Fruit fly (Drosophila melanogaster) whole organism, embryonic: ENCODE measurements around the gene Lim3.

Experiments used
- Abd-B ChIP-seq: fragments of 200-800 bp; sonication (Bioruptor generic); optimal IDR thresholded peaks from 2 replicates; lab custom pipeline; 2018; ENCODE audit warnings: missing biosample characterization, mild to moderate bottlenecking, missing genetic modification characterization, moderate library complexity
- Ada2b ChIP-seq: fragments of 200-800 bp; sonication (Bioruptor generic); IDR thresholded peaks from 2 replicates; pipeline ENCODE4 v1.3.6; 2022; ENCODE audit warnings: missing biosample characterization, missing genetic modification characterization
- Adf1 ChIP-seq: fragments of 200-800 bp; sonication (Bioruptor generic); IDR thresholded peaks from 2 replicates; pipeline ENCODE4 v1.3.6; 2022; ENCODE audit warnings: missing biosample characterization, missing genetic modification characterization
- CG10321 ChIP-seq: fragments of 200-800 bp; sonication (Bioruptor generic); IDR thresholded peaks from 2 replicates; pipeline ENCODE4 v1.3.6; 2022; ENCODE audit warnings: missing biosample characterization, missing genetic modification characterization
- CG10565 ChIP-seq: fragments of 200-800 bp; sonication (Bioruptor generic); optimal IDR thresholded peaks from 3 replicates; lab custom pipeline; 2016; ENCODE audit warnings: missing biosample characterization, mild to moderate bottlenecking, missing genetic modification characterization
- CG10959 ChIP-seq: fragments of 200-800 bp; sonication (Bioruptor generic); IDR thresholded peaks from 2 replicates; pipeline ENCODE4 v1.3.6; 2022; ENCODE audit warnings: missing biosample characterization, missing genetic modification characterization
- CG14441 ChIP-seq: fragments of 200-800 bp; sonication (Bioruptor generic); IDR thresholded peaks from 2 replicates; pipeline ENCODE4 v1.3.6; 2022; ENCODE audit warnings: missing biosample characterization, missing genetic modification characterization
- CG15601 ChIP-seq: fragments of 200-800 bp; sonication (Bioruptor generic); optimal IDR thresholded peaks from 3 replicates; lab custom pipeline; 2019; ENCODE audit warnings: missing biosample characterization, mild to moderate bottlenecking, missing genetic modification characterization, moderate library complexity
- CG18619 ChIP-seq: fragments of 200-800 bp; sonication (Bioruptor generic); optimal IDR thresholded peaks from 3 replicates; lab custom pipeline; 2017; ENCODE audit warnings: missing biosample characterization, mild to moderate bottlenecking, missing genetic modification characterization
- CG3281 ChIP-seq: fragments of 200-800 bp; sonication (Bioruptor generic); optimal IDR thresholded peaks from 3 replicates; lab custom pipeline; 2017; ENCODE audit warnings: missing biosample characterization, mild to moderate bottlenecking, missing genetic modification characterization
- CG34224 ChIP-seq: fragments of 200-800 bp; sonication (Bioruptor generic); IDR thresholded peaks from 3 replicates; pipeline ENCODE4 v1.3.6; 2022; ENCODE audit warnings: missing biosample characterization, missing genetic modification characterization; ENCODE audit not compliant: partially characterized antibody
- CG4404 ChIP-seq: fragments of 200-800 bp; sonication (Bioruptor generic); IDR thresholded peaks from 2 replicates; pipeline ENCODE4 v1.3.6; 2022; ENCODE audit warnings: missing biosample characterization, missing genetic modification characterization
- CG6272 ChIP-seq: fragments of 200-800 bp; sonication (Bioruptor generic); IDR thresholded peaks from 2 replicates; pipeline ENCODE4 v1.3.6; 2022; ENCODE audit warnings: missing biosample characterization, missing genetic modification characterization
- CG7786 ChIP-seq: fragments of 200-800 bp; sonication (Bioruptor generic); optimal IDR thresholded peaks from 2 replicates; lab custom pipeline; 2016; ENCODE audit warnings: missing biosample characterization, missing genetic modification characterization
- CG9817 ChIP-seq: fragments of 200-800 bp; sonication (Bioruptor generic); optimal IDR thresholded peaks from 2 replicates; lab custom pipeline; 2018; ENCODE audit warnings: missing biosample characterization, mild to moderate bottlenecking, missing genetic modification characterization, moderate library complexity
- CG9932 ChIP-seq: fragments of 200-800 bp; sonication (Bioruptor generic); IDR thresholded peaks from 2 replicates; pipeline ENCODE4 v1.3.6; 2022; ENCODE audit warnings: missing biosample characterization, missing genetic modification characterization
- D19B ChIP-seq: fragments of 200-800 bp; sonication (Bioruptor generic); optimal IDR thresholded peaks from 2 replicates; lab custom pipeline; 2017; ENCODE audit warnings: missing biosample characterization, mild to moderate bottlenecking, missing genetic modification characterization
- E2f2 ChIP-seq: fragments of 200-800 bp; sonication (Bioruptor generic); IDR thresholded peaks from 2 replicates; pipeline ENCODE4 v1.3.6; 2022; ENCODE audit warnings: missing biosample characterization, missing genetic modification characterization
- Elba2 ChIP-seq: fragments of 200-800 bp; sonication (Bioruptor generic); optimal IDR thresholded peaks from 3 replicates; lab custom pipeline; 2016; ENCODE audit warnings: missing biosample characterization, missing genetic modification characterization
- Ets65A ChIP-seq: fragments of 200-800 bp; sonication (Bioruptor generic); peaks from one replicate; lab custom pipeline; 2016; ENCODE audit warnings: missing biosample characterization, missing genetic modification characterization
- Ets97D ChIP-seq: fragments of 200-800 bp; sonication (Bioruptor generic); optimal IDR thresholded peaks from 3 replicates; lab custom pipeline; 2016; ENCODE audit warnings: missing biosample characterization, missing genetic modification characterization
- HHEX ChIP-seq: fragments of 200-800 bp; sonication (Bioruptor generic); optimal IDR thresholded peaks from 3 replicates; lab custom pipeline; 2017; ENCODE audit warnings: missing biosample characterization, mild to moderate bottlenecking, missing genetic modification characterization, missing genetic modification reagents
- Hmr ChIP-seq: fragments of 200-800 bp; sonication (Bioruptor generic); optimal IDR thresholded peaks from 3 replicates; lab custom pipeline; 2017; ENCODE audit warnings: mild to moderate bottlenecking, missing biosample characterization, missing genetic modification reagents, missing genetic modification characterization
- Mrtf ChIP-seq: fragments of 200-800 bp; sonication (Bioruptor generic); IDR thresholded peaks from 3 replicates; pipeline ENCODE4 v1.3.6; 2022; ENCODE audit warnings: missing biosample characterization, missing genetic modification characterization
- NC2β ChIP-seq: fragments of 200-800 bp; sonication (Bioruptor generic); optimal IDR thresholded peaks from 2 replicates; lab custom pipeline; 2016; ENCODE audit warnings: missing biosample characterization, missing genetic modification characterization
- Nf-YC ChIP-seq: fragments of 200-800 bp; optimal IDR thresholded peaks from 3 replicates; lab custom pipeline; 2019; ENCODE audit warnings: missing biosample characterization, mild to moderate bottlenecking, missing genetic modification characterization, moderate library complexity
- abd-A ChIP-seq: fragments of 200-800 bp; sonication (Bioruptor generic); optimal IDR thresholded peaks from 3 replicates; lab custom pipeline; 2019; ENCODE audit warnings: missing biosample characterization, mild to moderate bottlenecking, missing genetic modification characterization, moderate library complexity
- caup ChIP-seq: fragments of 200-800 bp; sonication (Bioruptor generic); optimal IDR thresholded peaks from 3 replicates; lab custom pipeline; 2017; ENCODE audit warnings: missing biosample characterization, mild to moderate bottlenecking, missing genetic modification characterization, moderate library complexity; ENCODE audit not compliant: severe bottlenecking
- chinmo ChIP-seq: fragments of 200-800 bp; sonication (Bioruptor generic); IDR thresholded peaks from 4 replicates; pipeline ENCODE4 v1.3.6; 2022; ENCODE audit warnings: missing biosample characterization, missing genetic modification characterization; ENCODE audit not compliant: partially characterized antibody
- crol ChIP-seq: fragments of 200-800 bp; sonication (Bioruptor generic); IDR thresholded peaks from 2 replicates; pipeline ENCODE4 v1.3.6; 2022; ENCODE audit warnings: missing biosample characterization, missing genetic modification characterization
- ewg ChIP-seq: fragments of 200-800 bp; sonication (Bioruptor generic); optimal IDR thresholded peaks from 3 replicates; lab custom pipeline; 2017; ENCODE audit warnings: mild to moderate bottlenecking, missing biosample characterization, missing genetic modification reagents, missing genetic modification characterization
- exex ChIP-seq: fragments of 200-800 bp; sonication (Bioruptor generic); optimal IDR thresholded peaks from 4 replicates; lab custom pipeline; 2018; ENCODE audit warnings: missing biosample characterization, mild to moderate bottlenecking, missing genetic modification characterization, moderate library complexity
- ftz-f1 ChIP-seq: fragments of 200-800 bp; sonication (Bioruptor generic); optimal IDR thresholded peaks from 2 replicates; lab custom pipeline; 2016; ENCODE audit warnings: missing biosample characterization, missing genetic modification characterization
- grn ChIP-seq: fragments of 200-800 bp; sonication (Bioruptor generic); optimal IDR thresholded peaks from 3 replicates; lab custom pipeline; 2017; ENCODE audit warnings: missing biosample characterization, missing genetic modification characterization
- jigr1 ChIP-seq: fragments of 200-800 bp; sonication (Bioruptor generic); IDR thresholded peaks from 3 replicates; pipeline ENCODE4 v1.3.6; 2022; ENCODE audit warnings: missing biosample characterization, missing genetic modification characterization
- lov ChIP-seq, 2 experiments: fragments of 200-800 bp in 1 of 2; fragments of >200 bp in 1 of 2; sonication (Bioruptor generic) in 1 of 2; IDR thresholded peaks in 1 of 2; optimal IDR thresholded peaks in 1 of 2; 2 replicates in 1 of 2; 3 replicates in 1 of 2; pipeline versions ENCODE4 v1.3.6 to Lab custom; 2017 to 2022; ENCODE audit warnings: missing biosample characterization in 1 of 2, missing genetic modification characterization in 1 of 2
- luna ChIP-seq: fragments of 200-800 bp; sonication (Bioruptor generic); optimal IDR thresholded peaks from 2 replicates; lab custom pipeline; 2016; ENCODE audit warnings: missing biosample characterization, missing genetic modification characterization
- mld ChIP-seq: fragments of 200-800 bp; sonication (Bioruptor generic); IDR thresholded peaks from 3 replicates; pipeline ENCODE4 v1.3.6; 2022; ENCODE audit warnings: missing biosample characterization, missing genetic modification characterization; ENCODE audit not compliant: partially characterized antibody
- nerfin-1 ChIP-seq: fragments of 200-800 bp; sonication (Bioruptor generic); optimal IDR thresholded peaks from 3 replicates; lab custom pipeline; 2019; ENCODE audit warnings: missing biosample characterization, mild to moderate bottlenecking, missing genetic modification characterization, moderate library complexity
- onecut ChIP-seq: fragments of 200-800 bp; sonication (Bioruptor generic); IDR thresholded peaks from 2 replicates; pipeline ENCODE4 v1.3.6; 2022; ENCODE audit warnings: missing biosample characterization, missing genetic modification characterization
- peb ChIP-seq: fragments of 200-800 bp; sonication (Bioruptor generic); IDR thresholded peaks from 2 replicates; pipeline ENCODE4 v1.3.6; 2022; ENCODE audit warnings: missing biosample characterization, missing genetic modification characterization
- phol ChIP-seq: fragments of 200-800 bp; sonication (Bioruptor generic); optimal IDR thresholded peaks from 3 replicates; lab custom pipeline; 2018; ENCODE audit warnings: missing biosample characterization, mild to moderate bottlenecking, missing genetic modification characterization, moderate library complexity
- repo ChIP-seq: fragments of 200-800 bp; sonication (Bioruptor generic); optimal IDR thresholded peaks from 2 replicates; lab custom pipeline; 2016; ENCODE audit warnings: missing biosample characterization, missing genetic modification characterization
- shn ChIP-seq: fragments of 200-800 bp; sonication (Bioruptor generic); optimal IDR thresholded peaks from 3 replicates; lab custom pipeline; 2016; ENCODE audit warnings: missing biosample characterization, missing genetic modification characterization
- sima ChIP-seq: fragments of 200-800 bp; sonication (Bioruptor generic); optimal IDR thresholded peaks from 2 replicates; lab custom pipeline; 2016; ENCODE audit warnings: missing biosample characterization, missing genetic modification characterization
- sqz ChIP-seq: fragments of 200-800 bp; sonication (Bioruptor generic); optimal IDR thresholded peaks from 3 replicates; lab custom pipeline; 2018; ENCODE audit warnings: missing biosample characterization, mild to moderate bottlenecking, missing genetic modification characterization
- sug ChIP-seq: fragments of 200-800 bp; optimal IDR thresholded peaks from 2 replicates; lab custom pipeline; 2019; ENCODE audit warnings: missing biosample characterization, mild to moderate bottlenecking, missing genetic modification characterization, moderate library complexity
- tin ChIP-seq: fragments of 200-800 bp; sonication (Bioruptor generic); optimal IDR thresholded peaks from 3 replicates; lab custom pipeline; 2016; ENCODE audit warnings: missing biosample characterization, missing genetic modification characterization
- unpg ChIP-seq: fragments of 200-800 bp; sonication (Bioruptor generic); optimal IDR thresholded peaks from 3 replicates; lab custom pipeline; 2018; ENCODE audit warnings: missing biosample characterization, mild to moderate bottlenecking, missing genetic modification characterization, moderate library complexity
- vnd ChIP-seq: fragments of 200-800 bp; sonication (Bioruptor generic); IDR thresholded peaks from 3 replicates; pipeline ENCODE4 v1.3.6; 2022; ENCODE audit warnings: missing biosample characterization, missing genetic modification characterization; ENCODE audit not compliant: partially characterized antibody

Gene Lim3

DNA sequence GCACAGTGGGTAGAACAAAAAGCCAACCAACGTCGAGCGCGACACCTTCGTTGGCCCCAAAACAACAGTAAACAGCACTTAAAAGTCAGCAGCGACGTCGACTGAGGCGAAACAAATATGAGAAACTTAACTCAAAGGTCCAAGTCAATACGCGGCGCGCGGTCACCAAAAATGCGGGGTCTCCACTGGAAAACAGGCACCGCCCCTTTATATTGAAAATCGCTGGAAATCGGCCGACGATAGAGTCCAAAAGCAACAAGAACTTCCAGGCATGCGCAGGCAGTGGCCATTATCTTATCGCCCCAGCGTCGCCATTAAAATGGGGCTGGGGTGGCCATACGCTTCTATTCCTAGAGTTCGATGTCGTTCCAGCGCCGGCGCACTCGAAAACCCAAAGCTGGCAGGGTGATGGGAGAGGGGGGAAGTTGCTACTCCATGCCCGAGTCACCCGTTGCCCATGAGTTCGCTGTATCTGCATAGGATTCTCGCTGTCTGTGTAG is at the start of gene Lim3:
TSS of gene Lim3 (minus strand) at position 51 of the 500 bp plus-strand sequence.
- TF ChIP-seq CG14441 (GFP tag; lab: Robert Waterston, UW): no peak
- no peak for TF ChIP-seq D19B (GFP tag; lab: Kevin White, UChicago)
- TF ChIP-seq HHEX (GFP tag; lab: Kevin White, UChicago): no peak
- TF ChIP-seq CG10565 (GFP tag; lab: Kevin White, UChicago): no peak
- TF ChIP-seq luna (GFP tag; lab: Kevin White, UChicago): no peak
- TF ChIP-seq CG34224: no peak
- no peak for TF ChIP-seq NC2β (GFP tag; lab: Kevin White, UChicago)
- TF ChIP-seq shn: no peak
- TF ChIP-seq peb: no peak
- TF ChIP-seq CG4404: no peak
- TF ChIP-seq phol (tag; lab: Kevin White, UChicago): peak; percentile 17
- no peak for TF ChIP-seq CG7786 (GFP tag; lab: Kevin White, UChicago)
- peak; percentile 68 for TF ChIP-seq Adf1
- TF ChIP-seq sqz: no peak
- TF ChIP-seq sug (tag; lab: Kevin White, UChicago): peak; percentile 8
- TF ChIP-seq chinmo (GFP tag; lab: Robert Waterston, UW): 0 out of 4 replicates have a peak, but pooled peaks have one; percentile 66
- TF ChIP-seq E2f2: no peak
- TF ChIP-seq Elba2 (GFP tag; lab: Kevin White, UChicago): no peak
- no peak for TF ChIP-seq CG6272 (GFP tag; lab: Robert Waterston, UW)
- peak; percentile 95 for TF ChIP-seq crol
- no peak for TF ChIP-seq tin (GFP tag; lab: Kevin White, UChicago)
- TF ChIP-seq CG3281: no peak
- TF ChIP-seq unpg (GFP tag; lab: Kevin White, UChicago): no peak
- no peak for TF ChIP-seq Mrtf (GFP tag; lab: Robert Waterston, UW)
- no peak for TF ChIP-seq nerfin-1 (tag; lab: Kevin White, UChicago)
- TF ChIP-seq ewg (GFP tag; lab: Kevin White, UChicago): peak; percentile 97
- peak; percentile 67 for TF ChIP-seq abd-A (tag; lab: Kevin White, UChicago)
- TF ChIP-seq caup: no peak
- no peak for TF ChIP-seq CG18619 (GFP tag; lab: Kevin White, UChicago)
- no peak for TF ChIP-seq CG9817
- no peak for TF ChIP-seq Abd-B (GFP tag; lab: Kevin White, UChicago)
- TF ChIP-seq CG10321: no peak
- peak; percentile 3 for TF ChIP-seq ftz-f1 (GFP tag; lab: Kevin White, UChicago)
- TF ChIP-seq lov (optimal IDR thresholded peaks at IDR 0.05; lab: Kevin White, UChicago): no peak
- TF ChIP-seq lov (GFP tag; IDR thresholded peaks at IDR 0.05; lab: Robert Waterston, UW): no peak
- TF ChIP-seq Ada2b (GFP tag; lab: Robert Waterston, UW): no peak
- 0 out of 3 replicates have a peak, but pooled peaks have one; percentile 34 for TF ChIP-seq vnd (GFP tag; lab: Robert Waterston, UW)
- peak; percentile 11; the same call in 1 of the 2 replicates for TF ChIP-seq onecut (GFP tag; lab: Robert Waterston, UW)
- TF ChIP-seq CG15601 (tag; lab: Kevin White, UChicago): no peak
- TF ChIP-seq sima (GFP tag; lab: Kevin White, UChicago): no peak
- no peak for TF ChIP-seq repo
- no peak for TF ChIP-seq jigr1 (GFP tag; lab: Robert Waterston, UW)
- TF ChIP-seq Ets65A (GFP tag; lab: Kevin White, UChicago): no peak
- peak; percentile 17; the same call in 1 of the 2 replicates for TF ChIP-seq CG9932 (GFP tag; lab: Robert Waterston, UW)
- peak; percentile 12 for TF ChIP-seq grn (GFP tag; lab: Kevin White, UChicago)
- TF ChIP-seq exex (tag; lab: Kevin White, UChicago): peak; percentile 26
- TF ChIP-seq CG10959: no peak
- peak; percentile 92 for TF ChIP-seq Nf-YC (tag; lab: Kevin White, UChicago)
- TF ChIP-seq Hmr (GFP tag; lab: Kevin White, UChicago): no peak
- TF ChIP-seq mld (GFP tag; lab: Robert Waterston, UW): no peak
- TF ChIP-seq Ets97D: no peak
